Worm (Caenorhabditis elegans): Measurements from ENCODE around the gene srw-97.
"Not testable (repeated sequence)": the region's sequence is repeated elsewhere in the genome, so short reads cannot be mapped to it uniquely, and the experiment has no call there.

ce11 chrII:1660888-1661287, 7.9 kb downstream of the srw-97 start, which contains the start of gene ZC204.13:
- TF ChIP-seq ztf-11 (tag; optimal IDR thresholded peaks at IDR 0.05); unc-62 (GFP tag; optimal IDR thresholded peaks at IDR 0.05); nhr-25 (tag; optimal IDR thresholded peaks at IDR 0.05); elt-3 (tag; optimal IDR thresholded peaks at IDR 0.05); nhr-11 (tag; optimal IDR thresholded peaks at IDR 0.05); nhr-28 (tag; optimal IDR thresholded peaks at IDR 0.05): not testable (repeated sequence)

All from whole organism, L3 larva.